Fruit fly (Drosophila melanogaster): Measurements from ENCODE around the gene CG31106.

The CG31106 gene

dm6 chr3R:25178521-25178920 is 37.6 kb upstream of the CG31106 start (continued):
- no peak for TF ChIP-seq hkb (optimal IDR thresholded peaks at IDR 0.05)
- 0 out of 2 replicates have a peak, but pooled peaks have one; percentile 35 for TF ChIP-seq hkb (GFP tag; IDR thresholded peaks at IDR 0.05)
- TF ChIP-seq Antp (GFP tag; optimal IDR thresholded peaks at IDR 0.05), result no peak
- TF ChIP-seq MBD-R2 (GFP tag; IDR thresholded peaks at IDR 0.05), result no peak
- TF ChIP-seq CG11247 (GFP tag; IDR thresholded peaks at IDR 0.05), result 0 out of 2 replicates have a peak, but pooled peaks have one; percentile 46
- peak; percentile 52 for TF ChIP-seq tin (GFP tag; optimal IDR thresholded peaks at IDR 0.05)
- peak; percentile 19 for TF ChIP-seq tap (tag; optimal IDR thresholded peaks at IDR 0.05)
- TF ChIP-seq CG7357 (GFP tag; IDR thresholded peaks at IDR 0.05), result peak; percentile 46; the same call in 1 of the 3 replicates
- no peak for TF ChIP-seq CG6765 (GFP tag; optimal IDR thresholded peaks at IDR 0.05)
- TF ChIP-seq fd96Cb (tag; optimal IDR thresholded peaks at IDR 0.05), result peak; percentile 20
- TF ChIP-seq CG15269 (tag; optimal IDR thresholded peaks at IDR 0.05), result peak; percentile 57
- no peak for TF ChIP-seq CG11398 (GFP tag; optimal IDR thresholded peaks at IDR 0.05)
- TF ChIP-seq CG4617 (GFP tag; optimal IDR thresholded peaks at IDR 0.05; ENCODE audit: borderline replicate concordance), result peak; percentile 37
- no peak for TF ChIP-seq pho (GFP tag; optimal IDR thresholded peaks at IDR 0.05)
- peak; percentile 64 for TF ChIP-seq ac (GFP tag; optimal IDR thresholded peaks at IDR 0.05)
- peak; percentile 13 for TF ChIP-seq CrebB (tag; optimal IDR thresholded peaks at IDR 0.05)
- no peak for TF ChIP-seq CG13123 (GFP tag; optimal IDR thresholded peaks at IDR 0.05)
- TF ChIP-seq Sin3A (optimal IDR thresholded peaks at IDR 0.05), result no peak
- no peak for TF ChIP-seq D (optimal IDR thresholded peaks at IDR 0.05)
- peak; percentile 57 for TF ChIP-seq D (GFP tag; optimal IDR thresholded peaks at IDR 0.05)
- TF ChIP-seq Max (GFP tag; optimal IDR thresholded peaks at IDR 0.05), result peak; percentile 28
- no peak for TF ChIP-seq CG31388 (GFP tag; optimal IDR thresholded peaks at IDR 0.05)
- peak; percentile 89 for TF ChIP-seq chn (GFP tag; optimal IDR thresholded peaks at IDR 0.05)
- TF ChIP-seq CG4424 (GFP tag; optimal IDR thresholded peaks at IDR 0.05), result peak; percentile 5
- TF ChIP-seq CG7987 (GFP tag; optimal IDR thresholded peaks at IDR 0.05), result no peak
- TF ChIP-seq Mes4 (GFP tag; optimal IDR thresholded peaks at IDR 0.05), result peak; percentile 53
- TF ChIP-seq CG4707 (GFP tag; optimal IDR thresholded peaks at IDR 0.05), result peak; percentile 43
- TF ChIP-seq CG10274 (GFP tag; optimal IDR thresholded peaks at IDR 0.05), result no peak
- peak; percentile 62 for TF ChIP-seq CG10462 (GFP tag; optimal IDR thresholded peaks at IDR 0.05)
- TF ChIP-seq Trl (optimal IDR thresholded peaks at IDR 0.05), result no peak
- no peak for TF ChIP-seq Trl (GFP tag; optimal IDR thresholded peaks at IDR 0.05)
- peak; percentile 32 for TF ChIP-seq CG30020 (tag; optimal IDR thresholded peaks at IDR 0.05)
- TF ChIP-seq jumu (GFP tag; optimal IDR thresholded peaks at IDR 0.05), result no peak
- TF ChIP-seq chinmo (GFP tag; IDR thresholded peaks at IDR 0.05; ENCODE audit: partially characterized antibody), result no peak
- TF ChIP-seq dmrt11E (tag; optimal IDR thresholded peaks at IDR 0.05), result peak; percentile 94
- no peak for TF ChIP-seq prd (optimal IDR thresholded peaks at IDR 0.05)
- TF ChIP-seq prd (GFP tag; IDR thresholded peaks at IDR 0.05), result peak; percentile 93
- 0 out of 3 replicates have a peak, but pooled peaks have one; percentile 28 for TF ChIP-seq dysf (GFP tag; IDR thresholded peaks at IDR 0.05)
- TF ChIP-seq CG14014 (GFP tag; IDR thresholded peaks at IDR 0.05), result peak; percentile 61
- peak; percentile 59 for TF ChIP-seq lbe (GFP tag; optimal IDR thresholded peaks at IDR 0.05)
- TF ChIP-seq exex (tag; optimal IDR thresholded peaks at IDR 0.05), result no peak
- TF ChIP-seq CG6683 (GFP tag; optimal IDR thresholded peaks at IDR 0.05), result no peak
- TF ChIP-seq HLH54F (GFP tag; optimal IDR thresholded peaks at IDR 0.05), result peak; percentile 17
- TF ChIP-seq D19A (tag; optimal IDR thresholded peaks at IDR 0.05), result peak; percentile 64
- TF ChIP-seq gce (GFP tag; IDR thresholded peaks at IDR 0.05), result 0 out of 3 replicates have a peak, but pooled peaks have one; percentile 28
- no peak for TF ChIP-seq bab2 (GFP tag; optimal IDR thresholded peaks at IDR 0.05)
- peak; percentile 73 for TF ChIP-seq CG8924 (tag; optimal IDR thresholded peaks at IDR 0.05)
- no peak for TF ChIP-seq pita (GFP tag; optimal IDR thresholded peaks at IDR 0.05)
- peak; percentile 54 to 58 for TF ChIP-seq Hr51 (GFP tag; optimal IDR thresholded peaks at IDR 0.05)
- no peak for TF ChIP-seq Fer1 (GFP tag; optimal IDR thresholded peaks at IDR 0.05)
- peak; percentile 83 for TF ChIP-seq Xbp1 (GFP tag; optimal IDR thresholded peaks at IDR 0.05)
- no peak for TF ChIP-seq mam (GFP tag; optimal IDR thresholded peaks at IDR 0.05)
- TF ChIP-seq Camta (GFP tag; optimal IDR thresholded peaks at IDR 0.05), result no peak

All from whole organism, embryonic.